Worm (Caenorhabditis elegans) whole organism, early embryonic: ENCODE results near the gene brap-2.

Source experiments
- ceh-36 ChIP-seq: sonication (generic microtip); optimal IDR thresholded peaks from 2 replicates; lab custom pipeline; 2016; ENCODE audit warnings: missing genetic modification characterization, inconsistent platforms, missing compliant biosample characterization
- flt-1 ChIP-seq: fragments of 200-800 bp; sonication (Bioruptor generic); IDR thresholded peaks from 2 replicates; pipeline ENCODE4 v1.3.6; 2022; ENCODE audit warnings: missing genetic modification characterization, missing compliant biosample characterization

DNA sequence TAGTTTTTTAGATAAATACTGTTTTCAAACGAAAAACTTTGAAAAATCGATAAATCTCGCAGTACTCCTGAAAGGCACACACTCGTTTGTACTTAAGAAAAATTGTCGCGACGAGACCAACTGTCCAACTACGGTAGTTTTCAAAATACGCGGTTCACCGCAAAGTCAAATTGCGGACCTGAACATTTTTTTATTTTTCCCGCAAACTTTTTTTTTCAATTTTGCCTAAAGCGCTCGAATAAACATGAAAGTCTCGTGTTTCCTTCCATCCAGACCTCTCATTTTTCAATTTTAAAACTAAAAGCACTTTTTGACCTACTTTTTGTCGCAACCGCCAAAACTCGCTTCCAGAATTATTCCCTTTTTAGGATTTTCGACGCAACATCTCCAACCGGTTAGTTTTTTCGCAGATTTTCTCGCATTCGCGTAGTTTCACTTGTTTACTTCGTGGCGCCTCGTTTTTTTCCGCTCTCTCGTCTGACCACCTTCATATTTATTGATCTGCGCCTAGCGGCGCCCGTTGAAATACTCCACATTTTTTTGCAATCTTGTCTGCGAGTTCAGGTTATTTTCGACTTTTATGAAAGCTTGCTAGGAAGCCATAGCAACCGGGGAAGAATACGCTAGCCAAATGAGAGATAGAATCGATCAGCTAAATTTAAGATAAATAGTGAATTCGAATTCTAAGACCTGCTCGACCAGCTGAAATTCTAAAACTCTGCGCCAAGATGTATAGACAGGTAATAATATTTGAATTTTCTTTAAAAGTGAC, 15.3 kb downstream of the brap-2 start, which contains the start of gene prdx-2:
- no peak for TF ChIP-seq flt-1 (GFP tag; lab: Robert Waterston, UW)
- TF ChIP-seq ceh-36 (tag; lab: Kevin White, UChicago): no peak
